Fruit fly (Drosophila melanogaster): Measurements from ENCODE around the gene CG8028.

Gene CG8028

dm6 chrX:19247200-19248052 lies 32.7 kb downstream of the CG8028 start, which contains the start of gene CG7992 (continued):
- TF ChIP-seq CG1832 (GFP tag; optimal IDR thresholded peaks at IDR 0.05) (no peak), CG9215 (GFP tag; IDR thresholded peaks at IDR 0.05) (peak; percentile 49), CG8944 (GFP tag; optimal IDR thresholded peaks at IDR 0.05) (peak; percentile 40), CG32767 (GFP tag; IDR thresholded peaks at IDR 0.05) (peak; percentile 56; the same call in 1 of the 2 replicates), Med (GFP tag) (peak; percentile 87), sens (GFP tag) (peak; percentile 89), CG8359 (GFP tag; optimal IDR thresholded peaks at IDR 0.05; ENCODE audit: borderline replicate concordance) (no peak), kni (GFP tag; optimal IDR thresholded peaks at IDR 0.05) (no peak), C15 (GFP tag; IDR thresholded peaks at IDR 0.05) (no peak), CG7745 (tag; optimal IDR thresholded peaks at IDR 0.05) (no peak), twi (tag; optimal IDR thresholded peaks at IDR 0.05) (peak; percentile 9), CG2116 (GFP tag; optimal IDR thresholded peaks at IDR 0.05) (peak; percentile 13), CG4404 (GFP tag; IDR thresholded peaks at IDR 0.05) (no peak), Pdp1 (GFP tag; optimal IDR thresholded peaks at IDR 0.05) (peak; percentile 59 to 65), wek (GFP tag; optimal IDR thresholded peaks at IDR 0.05) (no peak), Sox100B (GFP tag; optimal IDR thresholded peaks at IDR 0.05) (no peak), Hr51 (GFP tag; optimal IDR thresholded peaks at IDR 0.05) (peak; percentile 29 to 69), NK7.1 (GFP tag; optimal IDR thresholded peaks at IDR 0.05) (peak; percentile 28), Ets65A (GFP tag) (no peak), Atf-2 (GFP tag; optimal IDR thresholded peaks at IDR 0.05) (peak; percentile 0), lmd (GFP tag; IDR thresholded peaks at IDR 0.05) (peak; percentile 67), CG1233 (GFP tag; optimal IDR thresholded peaks at IDR 0.05) (peak; percentile 9), slou (GFP tag; optimal IDR thresholded peaks at IDR 0.05) (no peak), CG12659 (GFP tag; optimal IDR thresholded peaks at IDR 0.05) (peak; percentile 64), Fer1 (GFP tag; optimal IDR thresholded peaks at IDR 0.05) (peak; percentile 73), CG11723 (GFP tag; optimal IDR thresholded peaks at IDR 0.05) (peak; percentile 2), CG17361 (GFP tag; IDR thresholded peaks at IDR 0.05) (peak; percentile 76), CG17568 (GFP tag; optimal IDR thresholded peaks at IDR 0.05) (no peak), E2f2 (GFP tag; IDR thresholded peaks at IDR 0.05) (no peak), CG6765 (GFP tag; optimal IDR thresholded peaks at IDR 0.05) (peak; percentile 51), CG12391 (tag; optimal IDR thresholded peaks at IDR 0.05) (peak; percentile 55), nau (GFP tag; optimal IDR thresholded peaks at IDR 0.05) (no peak), sisA (GFP tag; IDR thresholded peaks at IDR 0.05) (0 out of 2 replicates have a peak, but pooled peaks have one; percentile 37), Jarid2 (GFP tag; optimal IDR thresholded peaks at IDR 0.05) (peak; percentile 10), Chrac-16 (GFP tag; optimal IDR thresholded peaks at IDR 0.05) (peak; percentile 21), scrt (GFP tag; optimal IDR thresholded peaks at IDR 0.05) (peak; percentile 49), HHEX (GFP tag; optimal IDR thresholded peaks at IDR 0.05) (peak; percentile 63), Hsf (GFP tag; optimal IDR thresholded peaks at IDR 0.05) (peak; percentile 58), CG31388 (GFP tag; optimal IDR thresholded peaks at IDR 0.05) (no peak), hth (optimal IDR thresholded peaks at IDR 0.05) (no peak), CG10565 (GFP tag; optimal IDR thresholded peaks at IDR 0.05) (no peak), sqz (GFP tag; optimal IDR thresholded peaks at IDR 0.05) (no peak), CG18764 (GFP tag; optimal IDR thresholded peaks at IDR 0.05) (no peak), CG6175 (GFP tag; IDR thresholded peaks at IDR 0.05) (no peak), CG10654 (GFP tag; optimal IDR thresholded peaks at IDR 0.05) (peak; percentile 21), bigmax (GFP tag; optimal IDR thresholded peaks at IDR 0.05) (no peak), Bteb2 (GFP tag; optimal IDR thresholded peaks at IDR 0.05) (peak; percentile 43), Rx (GFP tag; IDR thresholded peaks at IDR 0.05) (peak; percentile 50; the same call in 1 of the 2 replicates), mld (GFP tag; IDR thresholded peaks at IDR 0.05; ENCODE audit: partially characterized antibody) (no peak)
